Worm (Caenorhabditis elegans): Measurements from ENCODE around the gene glo-3.

- TF ChIP-seq ceh-63 (GFP tag; optimal IDR thresholded peaks at IDR 0.05) (no peak), elt-3 (tag; optimal IDR thresholded peaks at IDR 0.05) (no peak), nhr-11 (tag; optimal IDR thresholded peaks at IDR 0.05) (no peak), fos-1 (tag; optimal IDR thresholded peaks at IDR 0.05) (no peak), pag-3 (tag; optimal IDR thresholded peaks at IDR 0.05; ENCODE audit: borderline replicate concordance, insufficient read depth) (no peak), pqm-1 (tag; optimal IDR thresholded peaks at IDR 0.05) (no peak), pax-3 (tag; optimal IDR thresholded peaks at IDR 0.05) (no peak)
Measured at ce11 chrX:10545716-10546115, 12.2 kb downstream of the glo-3 start, which contains the start of gene F59F5.5.

Measured in whole organism, L1 larva.